Fruit fly (Drosophila melanogaster) whole organism, embryonic: ENCODE measurements around the gene SCCRO.

Experiments used
- CG10565 ChIP-seq: fragments of 200-800 bp; sonication (Bioruptor generic); optimal IDR thresholded peaks from 3 replicates; lab custom pipeline; 2016; ENCODE audit warnings: missing biosample characterization, mild to moderate bottlenecking, missing genetic modification characterization
- CG11695 ChIP-seq: fragments of 200-800 bp; sonication (Bioruptor generic); IDR thresholded peaks from 3 replicates; pipeline ENCODE4 v1.3.6; 2022; ENCODE audit warnings: missing biosample characterization, missing genetic modification characterization
- CG13123 ChIP-seq: fragments of 200-800 bp; sonication (Bioruptor generic); optimal IDR thresholded peaks from 2 replicates; lab custom pipeline; 2016; ENCODE audit warnings: missing biosample characterization, missing genetic modification characterization
- CG13894 ChIP-seq: fragments of 200-800 bp; sonication (Bioruptor generic); optimal IDR thresholded peaks from 3 replicates; lab custom pipeline; 2018; ENCODE audit warnings: missing biosample characterization, mild to moderate bottlenecking, missing genetic modification characterization, moderate library complexity
- CG14667 ChIP-seq: fragments of 200-800 bp; sonication (Bioruptor generic); IDR thresholded peaks from 2 replicates; pipeline ENCODE4 v1.3.6; 2022; ENCODE audit warnings: missing biosample characterization, missing genetic modification characterization
- CG15073 ChIP-seq: fragments of 200-800 bp; sonication (Bioruptor generic); optimal IDR thresholded peaks from 2 replicates; lab custom pipeline; 2016; ENCODE audit warnings: missing biosample characterization, missing genetic modification characterization
- CG15479 ChIP-seq: fragments of 200-800 bp; sonication (Bioruptor generic); optimal IDR thresholded peaks from 3 replicates; lab custom pipeline; 2019; ENCODE audit warnings: missing biosample characterization, mild to moderate bottlenecking, missing genetic modification characterization, moderate library complexity
- CG15696 ChIP-seq: fragments of 200-800 bp; sonication (Bioruptor generic); optimal IDR thresholded peaks from 2 replicates; lab custom pipeline; 2019; ENCODE audit warnings: missing biosample characterization, mild to moderate bottlenecking, missing genetic modification characterization, moderate library complexity
- CG1647 ChIP-seq: fragments of 200-800 bp; sonication (Bioruptor generic); optimal IDR thresholded peaks from 3 replicates; lab custom pipeline; 2016; ENCODE audit warnings: missing biosample characterization, missing genetic modification characterization
- CG32772 ChIP-seq: fragments of 200-800 bp; sonication (Bioruptor generic); IDR thresholded peaks from 2 replicates; pipeline ENCODE4 v1.3.6; 2022; ENCODE audit warnings: missing biosample characterization, missing genetic modification characterization
- CG4360 ChIP-seq: fragments of 200-800 bp; sonication (Bioruptor generic); IDR thresholded peaks from 2 replicates; pipeline ENCODE4 v1.3.6; 2022; ENCODE audit warnings: missing biosample characterization, missing genetic modification characterization
- CG43689 ChIP-seq: fragments of 200-800 bp; sonication (Bioruptor generic); IDR thresholded peaks from 2 replicates; pipeline ENCODE4 v1.3.6; 2022; ENCODE audit warnings: missing biosample characterization, missing genetic modification characterization
- CG6654 ChIP-seq: fragments of 200-800 bp; sonication (Bioruptor generic); optimal IDR thresholded peaks from 2 replicates; lab custom pipeline; 2017; ENCODE audit warnings: missing biosample characterization, mild to moderate bottlenecking, missing genetic modification characterization
- CG6683 ChIP-seq: fragments of 200-800 bp; sonication (Bioruptor generic); optimal IDR thresholded peaks from 2 replicates; lab custom pipeline; 2017; ENCODE audit warnings: missing biosample characterization, mild to moderate bottlenecking, missing genetic modification characterization, missing genetic modification reagents
- CG6791 ChIP-seq: fragments of 200-800 bp; sonication (Bioruptor generic); IDR thresholded peaks from 3 replicates; pipeline ENCODE4 v1.3.6; 2022; ENCODE audit warnings: missing biosample characterization, missing genetic modification characterization; ENCODE audit not compliant: partially characterized antibody
- CG7839 ChIP-seq: fragments of 200-800 bp; sonication (Bioruptor generic); optimal IDR thresholded peaks from 3 replicates; lab custom pipeline; 2018; ENCODE audit warnings: missing biosample characterization, mild to moderate bottlenecking, missing genetic modification characterization, moderate library complexity
- CG7928 ChIP-seq: fragments of 200-800 bp; sonication (Bioruptor generic); optimal IDR thresholded peaks from 2 replicates; lab custom pipeline; 2017; ENCODE audit warnings: missing biosample characterization, mild to moderate bottlenecking, missing genetic modification characterization
- CG8478 ChIP-seq: fragments of >200 bp; optimal IDR thresholded peaks from 2 replicates; lab custom pipeline; 2018
- CTCF ChIP-seq: fragments of 200-800 bp; sonication (Bioruptor generic); optimal IDR thresholded peaks from 2 replicates; lab custom pipeline; 2017; ENCODE audit warnings: missing biosample characterization, mild to moderate bottlenecking, missing genetic modification characterization, moderate library complexity
- Camta ChIP-seq: fragments of 200-800 bp; sonication (Bioruptor generic); optimal IDR thresholded peaks from 2 replicates; lab custom pipeline; 2016; ENCODE audit warnings: missing biosample characterization, missing genetic modification characterization
- Deaf1 ChIP-seq: fragments of 200-800 bp; optimal IDR thresholded peaks from 3 replicates; lab custom pipeline; 2019; ENCODE audit warnings: missing biosample characterization, mild to moderate bottlenecking, missing genetic modification characterization, moderate library complexity
- GATAe ChIP-seq: fragments of 200-800 bp; sonication (Bioruptor generic); conservative IDR thresholded peaks from 2 replicates; pipeline ENCODE4 v1.3.6; 2022; ENCODE audit warnings: missing biosample characterization, missing genetic modification characterization
- Lim3 ChIP-seq: fragments of 200-800 bp; sonication (Bioruptor generic); IDR thresholded peaks from 2 replicates; pipeline ENCODE4 v1.3.6; 2022; ENCODE audit warnings: missing biosample characterization, missing genetic modification characterization
- MBD-R2 ChIP-seq: fragments of 200-800 bp; sonication (Bioruptor generic); IDR thresholded peaks from 2 replicates; pipeline ENCODE4 v1.3.6; 2022; ENCODE audit warnings: missing biosample characterization, missing genetic modification characterization
- Nf-YB ChIP-seq: fragments of 200-800 bp; sonication (Bioruptor generic); optimal IDR thresholded peaks from 3 replicates; lab custom pipeline; 2019; ENCODE audit warnings: missing biosample characterization, mild to moderate bottlenecking, missing genetic modification characterization, moderate library complexity
- Oaz ChIP-seq: fragments of 200-800 bp; sonication (Bioruptor generic); IDR thresholded peaks from 2 replicates; pipeline ENCODE4 v1.3.6; 2022; ENCODE audit warnings: missing biosample characterization, missing genetic modification characterization
- Opbp ChIP-seq: fragments of 200-800 bp; sonication (Bioruptor generic); IDR thresholded peaks from 3 replicates; pipeline ENCODE4 v1.3.6; 2022; ENCODE audit warnings: missing biosample characterization, missing genetic modification characterization; ENCODE audit not compliant: partially characterized antibody
- Ravus ChIP-seq: fragments of 200-800 bp; sonication (Bioruptor generic); IDR thresholded peaks from 2 replicates; pipeline ENCODE4 v1.3.6; 2022; ENCODE audit warnings: missing biosample characterization, missing genetic modification characterization
- Scr ChIP-seq: fragments of 200-800 bp; sonication (Bioruptor generic); IDR thresholded peaks from 2 replicates; pipeline ENCODE4 v1.3.6; 2022; ENCODE audit warnings: missing biosample characterization, missing genetic modification characterization; ENCODE audit not compliant: partially characterized antibody
- Stat92E ChIP-seq, 3 experiments: fragments of >200 bp in 2 of 3; fragments of 200-800 bp in 1 of 3; sonication (Bioruptor generic) in 1 of 3; optimal IDR thresholded peaks; 2 replicates each; lab custom pipeline; 2017 to 2019; ENCODE audit warnings: missing biosample characterization in 3 of 3, missing genetic modification characterization in 3 of 3, mild to moderate bottlenecking in 1 of 3, moderate library complexity in 1 of 3
- TFAM ChIP-seq: fragments of 200-800 bp; sonication (Bioruptor generic); optimal IDR thresholded peaks from 2 replicates; lab custom pipeline; 2017; ENCODE audit warnings: missing biosample characterization, missing genetic modification characterization, inconsistent platforms
- Taf1 ChIP-seq: fragments of 200-800 bp; sonication (Bioruptor generic); IDR thresholded peaks from 2 replicates; pipeline ENCODE4 v1.3.6; 2022; ENCODE audit warnings: missing biosample characterization, missing genetic modification characterization
- Vsx1 ChIP-seq: fragments of 200-800 bp; sonication (Bioruptor generic); optimal IDR thresholded peaks from 2 replicates; lab custom pipeline; 2017; ENCODE audit warnings: missing biosample characterization, mild to moderate bottlenecking, missing genetic modification characterization, missing genetic modification reagents
- dati ChIP-seq: fragments of 200-800 bp; sonication (Bioruptor generic); IDR thresholded peaks from 2 replicates; pipeline ENCODE4 v1.3.6; 2022; ENCODE audit warnings: missing biosample characterization, missing genetic modification characterization
- eyg ChIP-seq: fragments of 200-800 bp; sonication (Bioruptor generic); optimal IDR thresholded peaks from 3 replicates; lab custom pipeline; 2016; ENCODE audit warnings: missing biosample characterization, missing genetic modification characterization
- gcm2 ChIP-seq: fragments of 200-800 bp; sonication (Bioruptor generic); optimal IDR thresholded peaks from 2 replicates; lab custom pipeline; 2016; ENCODE audit warnings: missing biosample characterization, missing genetic modification characterization
- grau ChIP-seq: fragments of 200-800 bp; optimal IDR thresholded peaks from 3 replicates; lab custom pipeline; 2019; ENCODE audit warnings: missing biosample characterization, mild to moderate bottlenecking, missing genetic modification characterization, moderate library complexity
- grn ChIP-seq: fragments of 200-800 bp; sonication (Bioruptor generic); optimal IDR thresholded peaks from 3 replicates; lab custom pipeline; 2017; ENCODE audit warnings: missing biosample characterization, missing genetic modification characterization
- her ChIP-seq: fragments of 200-800 bp; sonication (Bioruptor generic); optimal IDR thresholded peaks from 2 replicates; lab custom pipeline; 2016; ENCODE audit warnings: missing biosample characterization, missing genetic modification characterization
- kah ChIP-seq: fragments of 200-800 bp; sonication (Bioruptor generic); optimal IDR thresholded peaks from 2 replicates; lab custom pipeline; 2018; ENCODE audit warnings: missing biosample characterization, mild to moderate bottlenecking, missing genetic modification characterization
- klu ChIP-seq: fragments of 200-800 bp; sonication (Bioruptor generic); IDR thresholded peaks from 2 replicates; pipeline ENCODE4 v1.3.6; 2022; ENCODE audit warnings: missing biosample characterization, missing genetic modification characterization
- kni ChIP-seq: fragments of 200-800 bp; sonication (Bioruptor generic); optimal IDR thresholded peaks from 3 replicates; lab custom pipeline; 2017; ENCODE audit warnings: mild to moderate bottlenecking, missing biosample characterization, missing genetic modification reagents, missing genetic modification characterization
- onecut ChIP-seq: fragments of 200-800 bp; sonication (Bioruptor generic); IDR thresholded peaks from 2 replicates; pipeline ENCODE4 v1.3.6; 2022; ENCODE audit warnings: missing biosample characterization, missing genetic modification characterization
- p53 ChIP-seq: fragments of 200-800 bp; sonication (Bioruptor generic); optimal IDR thresholded peaks from 2 replicates; lab custom pipeline; 2016; ENCODE audit warnings: missing biosample characterization, missing genetic modification characterization
- pfk ChIP-seq: fragments of 200-800 bp; sonication (Bioruptor generic); optimal IDR thresholded peaks from 2 replicates; lab custom pipeline; 2018; ENCODE audit warnings: missing biosample characterization, mild to moderate bottlenecking, missing genetic modification characterization, moderate library complexity
- rib ChIP-seq: fragments of 200-800 bp; sonication (Bioruptor generic); IDR thresholded peaks from 2 replicates; pipeline ENCODE4 v1.3.6; 2022; ENCODE audit warnings: missing biosample characterization, missing genetic modification characterization
- sens ChIP-seq: fragments of 200-800 bp; sonication (Bioruptor generic); peaks from one replicate; lab custom pipeline; 2016; ENCODE audit warnings: missing biosample characterization, missing genetic modification characterization
- sima ChIP-seq: fragments of 200-800 bp; sonication (Bioruptor generic); optimal IDR thresholded peaks from 2 replicates; lab custom pipeline; 2016; ENCODE audit warnings: missing biosample characterization, missing genetic modification characterization
- tll ChIP-seq, 2 experiments: fragments of 200-800 bp in 1 of 2; fragments of >200 bp in 1 of 2; sonication (Bioruptor generic) in 1 of 2; optimal IDR thresholded peaks; 2 replicates each; lab custom pipeline; 2017 to 2019; ENCODE audit warnings: missing biosample characterization in 2 of 2, missing genetic modification characterization in 2 of 2, mild to moderate bottlenecking in 1 of 2, moderate library complexity in 1 of 2
- ttk ChIP-seq: fragments of 200-800 bp; sonication (Bioruptor generic); IDR thresholded peaks from 2 replicates; pipeline ENCODE4 v2.1.2; 2022; ENCODE audit warnings: missing biosample characterization, missing genetic modification characterization
- vnd ChIP-seq: fragments of 200-800 bp; sonication (Bioruptor generic); IDR thresholded peaks from 3 replicates; pipeline ENCODE4 v1.3.6; 2022; ENCODE audit warnings: missing biosample characterization, missing genetic modification characterization; ENCODE audit not compliant: partially characterized antibody

The SCCRO gene

DNA sequence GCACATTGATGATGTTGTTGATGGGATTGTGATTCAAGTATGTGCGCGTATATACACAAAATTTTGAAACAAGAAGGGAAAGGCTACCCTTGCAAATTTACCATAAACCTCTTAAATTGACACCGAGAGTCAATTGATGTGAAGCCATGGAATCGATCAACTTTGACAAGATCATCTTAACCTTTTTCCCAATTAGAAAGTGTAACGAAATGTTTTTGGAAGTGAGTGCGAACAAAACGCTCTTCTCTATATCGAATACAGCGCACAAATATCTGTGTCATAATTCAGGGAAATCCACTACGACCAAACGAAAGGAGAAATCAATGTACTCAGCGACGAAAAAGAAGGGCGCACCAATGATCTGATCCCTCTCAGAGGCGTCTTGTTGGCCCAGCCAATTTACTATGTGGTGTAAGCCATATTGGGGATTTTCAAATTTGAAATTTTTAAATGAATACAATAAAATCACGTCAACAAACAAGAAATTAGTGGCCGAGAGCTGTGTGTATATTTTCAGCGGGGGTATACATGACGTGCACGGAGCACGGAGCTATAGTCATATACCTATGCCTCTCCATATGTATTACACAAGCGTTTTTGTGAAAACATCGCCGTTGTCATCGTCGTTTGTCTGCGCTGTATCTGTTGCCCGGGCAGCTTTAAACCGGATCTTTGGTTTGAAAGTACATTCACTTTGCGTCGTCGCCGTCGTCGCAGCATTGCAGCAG is 29.7 kb upstream of the SCCRO start (continued):
- peak; percentile 62 for TF ChIP-seq grn (GFP tag; lab: Kevin White, UChicago)
- no peak for TF ChIP-seq CG6683
- TF ChIP-seq CG13123 (GFP tag; lab: Kevin White, UChicago): peak; percentile 14
- 0 out of 2 replicates have a peak, but pooled peaks have one; percentile 4 for TF ChIP-seq CG32772 (GFP tag; lab: Robert Waterston, UW)
- no peak for TF ChIP-seq eyg
- TF ChIP-seq CG15479: no peak
- peak; percentile 53 for TF ChIP-seq ttk (GFP tag; lab: Robert Waterston, UW)
- TF ChIP-seq CG15696 (tag; lab: Kevin White, UChicago): peak; percentile 18
- no peak for TF ChIP-seq sima
- TF ChIP-seq Taf1 (GFP tag; lab: Robert Waterston, UW): no peak
- peak; percentile 22 for TF ChIP-seq CG1647 (GFP tag; lab: Kevin White, UChicago)
- peak; percentile 34 for TF ChIP-seq her
- no peak for TF ChIP-seq vnd
- no peak for TF ChIP-seq rib (GFP tag; lab: Robert Waterston, UW)
- TF ChIP-seq CG13894 (tag; lab: Kevin White, UChicago): no peak
- TF ChIP-seq Stat92E (GFP tag; optimal IDR thresholded peaks at IDR 0.05; lab: Kevin White, UChicago): no peak
- no peak for TF ChIP-seq CG43689 (GFP tag; lab: Robert Waterston, UW)
- no peak for TF ChIP-seq kah (GFP tag; lab: Kevin White, UChicago)
- no peak for TF ChIP-seq Ravus
- no peak for TF ChIP-seq CG10565
- 0 out of 2 replicates have a peak, but pooled peaks have one; percentile 26 for TF ChIP-seq CG4360 (GFP tag; lab: Robert Waterston, UW)
- TF ChIP-seq CG6654: no peak
- TF ChIP-seq gcm2: no peak
- TF ChIP-seq Nf-YB: no peak
- TF ChIP-seq dati: no peak
- TF ChIP-seq kni (GFP tag; lab: Kevin White, UChicago): no peak
- no peak for TF ChIP-seq Vsx1 (GFP tag; lab: Kevin White, UChicago)
- TF ChIP-seq klu (GFP tag; lab: Robert Waterston, UW): no peak
- TF ChIP-seq CG7839 (tag; lab: Kevin White, UChicago): peak; percentile 26
- TF ChIP-seq CG6791 (GFP tag; lab: Robert Waterston, UW): no peak
- TF ChIP-seq sens (GFP tag; lab: Kevin White, UChicago): peak; percentile 84
- TF ChIP-seq CG7928: no peak
- peak; percentile 36 for TF ChIP-seq grau
- TF ChIP-seq Oaz (GFP tag; lab: Robert Waterston, UW): no peak
- TF ChIP-seq CG14667 (GFP tag; lab: Robert Waterston, UW): no peak
- TF ChIP-seq Opbp (GFP tag; lab: Robert Waterston, UW): no peak
- no peak for TF ChIP-seq TFAM (GFP tag; lab: Kevin White, UChicago)
- no peak for TF ChIP-seq Deaf1 (tag; lab: Kevin White, UChicago)
- no peak for TF ChIP-seq pfk (GFP tag; lab: Kevin White, UChicago)
- no peak for TF ChIP-seq onecut
- no peak for TF ChIP-seq Camta (GFP tag; lab: Kevin White, UChicago)
- no peak for TF ChIP-seq p53 (GFP tag; lab: Kevin White, UChicago)
- TF ChIP-seq tll (GFP tag; optimal IDR thresholded peaks at IDR 0.05; lab: Kevin White, UChicago): no peak
- TF ChIP-seq CG8478 (lab: Kevin White, UChicago): no peak
- TF ChIP-seq Lim3 (GFP tag; lab: Robert Waterston, UW): no peak
- TF ChIP-seq Scr (GFP tag; lab: Robert Waterston, UW): no peak
- TF ChIP-seq GATAe (GFP tag; lab: Robert Waterston, UW): no peak
- TF ChIP-seq CTCF (GFP tag; lab: Kevin White, UChicago): no peak
- no peak for TF ChIP-seq CG11695 (GFP tag; lab: Robert Waterston, UW)
- TF ChIP-seq MBD-R2 (GFP tag; lab: Robert Waterston, UW): no peak; the same call in 1 of the 2 replicates
- TF ChIP-seq CG15073 (GFP tag; lab: Kevin White, UChicago): no peak
